Worm (Caenorhabditis elegans) whole organism, early embryonic: ENCODE data around the gene C35B1.2.

ENCODE experiments used
- B0310.2 ChIP-seq: sonication (generic microtip); optimal IDR thresholded peaks from 2 replicates; lab custom pipeline; 2016; ENCODE audit warnings: mild to moderate bottlenecking, missing genetic modification characterization, missing compliant biosample characterization
- F13C5.2 ChIP-seq: sonication (generic microtip); optimal IDR thresholded peaks from 2 replicates; lab custom pipeline; 2017; ENCODE audit warnings: mild to moderate bottlenecking, missing genetic modification characterization, inconsistent platforms, missing compliant biosample characterization
- aly-1 ChIP-seq: sonication (generic microtip); optimal IDR thresholded peaks from 2 replicates; lab custom pipeline; 2016; ENCODE audit warnings: missing genetic modification characterization, missing compliant biosample characterization
- ama-1 ChIP-seq: fragments of 150-350 bp; optimal IDR thresholded peaks from 2 replicates; lab custom pipeline; 2014
- ceh-13 ChIP-seq: fragments of 200-800 bp; sonication (Bioruptor generic); optimal IDR thresholded peaks from 2 replicates; lab custom pipeline; 2018; ENCODE audit warnings: mild to moderate bottlenecking, missing genetic modification characterization, missing compliant biosample characterization
- ceh-36 ChIP-seq: sonication (generic microtip); optimal IDR thresholded peaks from 2 replicates; lab custom pipeline; 2016; ENCODE audit warnings: missing genetic modification characterization, inconsistent platforms, missing compliant biosample characterization
- ets-7 ChIP-seq: sonication (generic microtip); optimal IDR thresholded peaks from 2 replicates; lab custom pipeline; 2016; ENCODE audit warnings: missing genotype, missing genetic modification characterization, missing compliant biosample characterization
- flt-1 ChIP-seq: fragments of 200-800 bp; sonication (Bioruptor generic); IDR thresholded peaks from 2 replicates; pipeline ENCODE4 v1.3.6; 2022; ENCODE audit warnings: missing genetic modification characterization, missing compliant biosample characterization
- hmbx-1 ChIP-seq: sonication (generic microtip); optimal IDR thresholded peaks from 2 replicates; lab custom pipeline; 2016; ENCODE audit warnings: mild to moderate bottlenecking, missing genetic modification characterization, missing compliant biosample characterization
- hmg-4 ChIP-seq: fragments of 200-800 bp; sonication (Bioruptor generic); optimal IDR thresholded peaks from 2 replicates; lab custom pipeline; 2018; ENCODE audit warnings: mild to moderate bottlenecking, missing genetic modification characterization, missing compliant biosample characterization
- hnd-1 ChIP-seq: sonication (generic microtip); optimal IDR thresholded peaks from 2 replicates; lab custom pipeline; 2016; ENCODE audit warnings: missing genetic modification characterization, missing compliant biosample characterization
- pes-1 ChIP-seq: fragments of 200-800 bp; sonication (Bioruptor generic); IDR thresholded peaks from 2 replicates; pipeline ENCODE4 v1.3.6; 2022; ENCODE audit warnings: missing genetic modification reagents, missing genetic modification characterization, missing compliant biosample characterization
- scrt-1 ChIP-seq: fragments of 200-800 bp; sonication (Bioruptor generic); IDR thresholded peaks from 2 replicates; pipeline ENCODE4 v1.3.6; 2022; ENCODE audit warnings: missing genetic modification characterization, missing compliant biosample characterization
- sea-1 ChIP-seq: fragments of 200-800 bp; sonication (Bioruptor generic); conservative IDR thresholded peaks from 2 replicates; pipeline ENCODE4 v1.3.6; 2022; ENCODE audit warnings: missing genetic modification characterization, missing compliant biosample characterization
- tbx-11 ChIP-seq: fragments of 200-800 bp; sonication (Bioruptor generic); IDR thresholded peaks from 2 replicates; pipeline ENCODE4 v1.3.6; 2022; ENCODE audit warnings: missing genetic modification characterization, missing compliant biosample characterization
- tbx-37 ChIP-seq: fragments of 200-800 bp; sonication (Bioruptor generic); conservative IDR thresholded peaks from 2 replicates; pipeline ENCODE4 v1.3.6; 2022; ENCODE audit warnings: missing genetic modification reagents, missing genetic modification characterization, missing compliant biosample characterization
- tra-4 ChIP-seq: sonication (generic microtip); optimal IDR thresholded peaks from 2 replicates; lab custom pipeline; 2017; ENCODE audit warnings: missing genetic modification characterization, missing compliant biosample characterization

C35B1.2 gene

ce11 chrIV:4083094-4083493 is 2.9 kb upstream of the C35B1.2 start:
- TF ChIP-seq ceh-13 (GFP tag; lab: Kevin White, UChicago), result no peak
- TF ChIP-seq hmbx-1 (tag; lab: Kevin White, UChicago), result no peak
- TF ChIP-seq ceh-36 (tag; lab: Kevin White, UChicago), result no peak
- no peak for TF ChIP-seq ets-7
- TF ChIP-seq sea-1, result no peak
- TF ChIP-seq flt-1 (GFP tag; lab: Robert Waterston, UW), result no peak
- no peak for TF ChIP-seq tra-4 (tag; lab: Kevin White, UChicago)
- TF ChIP-seq pes-1 (GFP tag; lab: Robert Waterston, UW), result no peak
- TF ChIP-seq tbx-37 (GFP tag; lab: Robert Waterston, UW), result no peak
- no peak for TF ChIP-seq hnd-1 (tag; lab: Kevin White, UChicago)
- TF ChIP-seq ama-1 (lab: Kevin White, UChicago), result no peak
- no peak for TF ChIP-seq B0310.2
- no peak for TF ChIP-seq hmg-4 (GFP tag; lab: Kevin White, UChicago)
- TF ChIP-seq scrt-1 (GFP tag; lab: Robert Waterston, UW), result no peak
- no peak for TF ChIP-seq tbx-11 (GFP tag; lab: Robert Waterston, UW)
- TF ChIP-seq F13C5.2 (tag; lab: Kevin White, UChicago), result no peak
- no peak for TF ChIP-seq aly-1 (tag; lab: Kevin White, UChicago)

DNA sequence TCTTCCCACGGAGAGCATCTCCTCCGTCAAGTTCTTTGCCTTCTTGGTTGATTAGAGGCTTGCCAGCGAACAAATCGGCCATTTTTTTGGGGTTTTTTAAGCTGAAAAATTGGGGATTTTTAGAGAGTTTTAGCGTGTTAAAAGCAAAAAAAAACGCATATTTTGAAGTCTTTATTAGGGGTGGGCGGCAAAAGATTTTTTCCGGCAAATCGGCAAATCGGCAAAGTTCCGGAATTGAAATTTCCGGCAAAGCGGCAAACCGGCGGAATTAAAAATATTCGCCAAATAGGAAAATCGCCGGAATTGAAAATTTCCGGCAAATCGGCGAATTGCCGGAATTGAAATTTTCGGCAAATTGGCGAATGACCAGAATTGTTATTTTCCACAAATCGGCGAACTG is 1.9 kb upstream of the C35B1.2 start, which contains the start of gene C35B1.5:
Gene C35B1.5 (minus strand): TSS at position 101 of the 400 bp plus-strand sequence.
- no peak for TF ChIP-seq ceh-36 (tag; lab: Kevin White, UChicago)
- TF ChIP-seq ceh-13 (GFP tag; lab: Kevin White, UChicago), result no peak
- no peak for TF ChIP-seq F13C5.2 (tag; lab: Kevin White, UChicago)
- TF ChIP-seq hmg-4 (GFP tag; lab: Kevin White, UChicago), result no peak
- TF ChIP-seq ets-7, result no peak
- TF ChIP-seq ama-1 (lab: Kevin White, UChicago), result no peak
- TF ChIP-seq hnd-1 (tag; lab: Kevin White, UChicago), result no peak
- no peak for TF ChIP-seq B0310.2
- no peak for TF ChIP-seq flt-1 (GFP tag; lab: Robert Waterston, UW)
- no peak for TF ChIP-seq sea-1
- TF ChIP-seq tbx-37 (GFP tag; lab: Robert Waterston, UW), result no peak
- no peak for TF ChIP-seq tbx-11 (GFP tag; lab: Robert Waterston, UW)

- TF ChIP-seq hnd-1 (tag; lab: Kevin White, UChicago), result no peak
- no peak for TF ChIP-seq ceh-36 (tag; lab: Kevin White, UChicago)
- no peak for TF ChIP-seq aly-1 (tag; lab: Kevin White, UChicago)
- no peak for TF ChIP-seq ama-1 (lab: Kevin White, UChicago)
- TF ChIP-seq ceh-13 (GFP tag; lab: Kevin White, UChicago), result no peak
Measured at ce11 chrIV:4085022-4085421, 990 bp upstream of the C35B1.2 start.

- TF ChIP-seq hmbx-1 (tag; lab: Kevin White, UChicago), result no peak
- no peak for TF ChIP-seq hmg-4 (GFP tag; lab: Kevin White, UChicago)
- TF ChIP-seq ets-7, result no peak
Measured at ce11 chrIV:4093087-4093486, 7.1 kb downstream of the C35B1.2 start.

DNA sequence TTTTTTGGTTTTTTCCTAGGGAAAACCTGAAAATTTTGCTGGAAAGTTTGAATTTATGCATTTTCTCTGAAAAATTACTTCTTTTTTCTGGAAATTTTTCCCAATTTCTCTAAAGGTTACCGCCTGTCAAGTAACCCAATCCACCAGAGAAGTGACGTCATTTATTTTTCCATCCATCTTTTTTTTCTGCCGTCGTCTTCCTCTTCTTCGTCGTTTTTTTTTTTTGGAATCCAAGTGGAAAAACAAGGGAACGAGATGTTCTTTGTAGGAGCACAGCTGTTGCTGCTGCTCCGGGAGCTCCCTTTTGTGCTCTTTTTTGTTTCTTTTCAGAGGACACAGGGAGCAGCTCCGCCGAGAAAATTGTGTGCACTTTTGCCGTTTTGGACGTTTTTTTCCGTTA is 8.4 kb downstream of the C35B1.2 start:
- TF ChIP-seq aly-1 (tag; lab: Kevin White, UChicago) (no peak), ets-7 (no peak), hmbx-1 (tag; lab: Kevin White, UChicago) (no peak), tra-4 (tag; lab: Kevin White, UChicago) (no peak), ceh-13 (GFP tag; lab: Kevin White, UChicago) (no peak), tbx-37 (GFP tag; lab: Robert Waterston, UW) (no peak), tbx-11 (GFP tag; lab: Robert Waterston, UW) (no peak), ama-1 (lab: Kevin White, UChicago) (no peak), flt-1 (GFP tag; lab: Robert Waterston, UW) (no peak), hmg-4 (GFP tag; lab: Kevin White, UChicago) (no peak), sea-1 (no peak), hnd-1 (tag; lab: Kevin White, UChicago) (no peak), pes-1 (GFP tag; lab: Robert Waterston, UW) (no peak), ceh-36 (tag; lab: Kevin White, UChicago) (no peak), B0310.2 (no peak), scrt-1 (GFP tag; lab: Robert Waterston, UW) (no peak)

DNA sequence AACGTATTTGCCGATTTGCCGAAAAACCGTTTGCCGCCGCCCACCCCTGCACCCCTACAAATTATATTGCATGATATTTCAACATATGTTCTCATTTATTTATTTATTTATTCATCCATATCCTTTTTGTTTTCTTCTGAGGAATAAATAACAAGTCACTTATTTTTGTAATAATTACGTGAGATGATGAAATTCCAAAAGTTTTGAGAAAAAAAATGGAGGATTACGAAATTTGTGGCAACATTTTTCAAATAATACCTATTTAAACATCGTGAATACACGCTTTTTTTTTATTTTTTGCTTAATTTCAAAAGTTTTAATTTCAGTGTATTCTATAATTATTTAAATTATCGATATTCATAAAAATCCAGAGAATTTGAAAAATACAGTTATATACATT is 10.9 kb downstream of the C35B1.2 start:
- TF ChIP-seq hmg-4 (GFP tag; lab: Kevin White, UChicago) (no peak), tra-4 (tag; lab: Kevin White, UChicago) (no peak), sea-1 (no peak), scrt-1 (GFP tag; lab: Robert Waterston, UW) (no peak), B0310.2 (no peak), ama-1 (lab: Kevin White, UChicago) (no peak)

ce11 chrIV:4099773-4100172 is 13.8 kb downstream of the C35B1.2 start:
- TF ChIP-seq B0310.2 (no peak), ama-1 (lab: Kevin White, UChicago) (no peak), ceh-13 (GFP tag; lab: Kevin White, UChicago) (no peak), tra-4 (tag; lab: Kevin White, UChicago) (no peak)

- TF ChIP-seq aly-1 (tag; lab: Kevin White, UChicago), result no peak
- TF ChIP-seq hmg-4 (GFP tag; lab: Kevin White, UChicago), result no peak
- TF ChIP-seq ama-1 (lab: Kevin White, UChicago), result no peak
- TF ChIP-seq tbx-11 (GFP tag; lab: Robert Waterston, UW), result no peak
- TF ChIP-seq ceh-13 (GFP tag; lab: Kevin White, UChicago), result no peak
- TF ChIP-seq hmbx-1 (tag; lab: Kevin White, UChicago), result no peak
- TF ChIP-seq ceh-36 (tag; lab: Kevin White, UChicago), result no peak
- no peak for TF ChIP-seq tra-4 (tag; lab: Kevin White, UChicago)
- no peak for TF ChIP-seq hnd-1 (tag; lab: Kevin White, UChicago)
Measured at ce11 chrIV:4102720-4103119, 16.7 kb downstream of the C35B1.2 start, which contains the start of gene ubc-1. TSS of gene ubc-1 (plus strand) at chrIV:4103020.
